ENCODE assay signal across 1 worm cellular context in genomic region chrV:14028256-14028743, ce11.
TF ChIP-seq lines count a peak whose summit lies in the region.

No protein-coding gene starts in this region.

TF ChIP-seq in whole organism, L4 larva, 104 proteins besides CTCF, POLR2A, EP300 and RAD21 (continued from another document):
- TF ChIP-seq lir-3 (tag; optimal IDR thresholded peaks at IDR 0.05; lab: Kevin White, UChicago) (peak; percentile 32), hlh-11 (tag; optimal IDR thresholded peaks at IDR 0.05; lab: Kevin White, UChicago) (peak; percentile 69), snpc-4 (tag; optimal IDR thresholded peaks at IDR 0.05; lab: Kevin White, UChicago) (peak; percentile 80), lin-15B (tag; optimal IDR thresholded peaks at IDR 0.05; lab: Kevin White, UChicago) (no peak), mdl-1 (tag; optimal IDR thresholded peaks at IDR 0.05; lab: Kevin White, UChicago) (peak in 1 of 2 experiments; percentile 0), ama-1 (optimal IDR thresholded peaks at IDR 0.05; lab: Kevin White, UChicago) (peak; percentile 91), unc-130 (GFP tag; optimal IDR thresholded peaks at IDR 0.05; lab: Kevin White, UChicago) (peak; percentile 38), duxl-1 (tag; optimal IDR thresholded peaks at IDR 0.05; lab: Kevin White, UChicago; ENCODE audit: poor library complexity) (peak; percentile 89), php-3 (GFP tag; IDR thresholded peaks at IDR 0.05; lab: Robert Waterston, UW) (peak; percentile 39; the same call in 1 of the 2 replicates), F10B5.3 (tag; optimal IDR thresholded peaks at IDR 0.05; lab: Kevin White, UChicago) (peak; percentile 67), rbr-2 (tag; optimal IDR thresholded peaks at IDR 0.05; lab: Kevin White, UChicago) (peak; percentile 40), hlh-30 (tag; optimal IDR thresholded peaks at IDR 0.05; lab: Kevin White, UChicago; ENCODE audit: insufficient read depth) (peak; percentile 37), nhr-48 (tag; optimal IDR thresholded peaks at IDR 0.05; lab: Kevin White, UChicago) (peak; percentile 63), lin-38 (GFP tag; IDR thresholded peaks at IDR 0.05; lab: Robert Waterston, UW) (peak; percentile 79), T26A8.4 (GFP tag; IDR thresholded peaks at IDR 0.05; lab: Robert Waterston, UW) (peak; percentile 94), dmd-9 (GFP tag; IDR thresholded peaks at IDR 0.05; lab: Robert Waterston, UW) (peak; percentile 59; the same call in 1 of the 2 replicates), ceh-82 (tag; optimal IDR thresholded peaks at IDR 0.05; lab: Kevin White, UChicago) (no peak), spr-3 (GFP tag; optimal IDR thresholded peaks at IDR 0.05; lab: Kevin White, UChicago) (peak; percentile 51), Y48G9A.11 (GFP tag; IDR thresholded peaks at IDR 0.05; lab: Robert Waterston, UW) (peak; percentile 74), snpc-1.2 (GFP tag; IDR thresholded peaks at IDR 0.05; lab: Robert Waterston, UW) (peak; percentile 77), mxl-3 (GFP tag; optimal IDR thresholded peaks at IDR 0.05; lab: Kevin White, UChicago) (peak; percentile 51), vab-7 (GFP tag; IDR thresholded peaks at IDR 0.05; lab: Robert Waterston, UW) (peak; percentile 35), nhr-102 (tag; optimal IDR thresholded peaks at IDR 0.05; lab: Kevin White, UChicago) (peak; percentile 88), gei-8 (GFP tag; optimal IDR thresholded peaks at IDR 0.05; lab: Kevin White, UChicago) (no peak), dmd-6 (GFP tag; IDR thresholded peaks at IDR 0.05; lab: Robert Waterston, UW) (peak; percentile 56), nhr-25 (tag; optimal IDR thresholded peaks at IDR 0.05; lab: Kevin White, UChicago; ENCODE audit: borderline replicate concordance, insufficient read depth) (no peak), cey-2 (tag; optimal IDR thresholded peaks at IDR 0.05; lab: Kevin White, UChicago; ENCODE audit: borderline replicate concordance, insufficient read depth) (no peak), daf-19 (GFP tag; conservative IDR thresholded peaks at IDR 0.05; lab: Robert Waterston, UW) (no peak)
